Worm (Caenorhabditis elegans) whole organism, L4 larva: ENCODE results near the gene F07C4.11.

Source experiments
- aly-2 ChIP-seq: sonication (generic microtip); optimal IDR thresholded peaks from 2 replicates; lab custom pipeline; 2018; ENCODE audit warnings: missing biosample characterization, missing genetic modification characterization
- ceh-62 ChIP-seq: sonication (generic microtip); optimal IDR thresholded peaks from 2 replicates; lab custom pipeline; 2017; ENCODE audit warnings: missing biosample characterization, missing genetic modification characterization
- egl-27 ChIP-seq: sonication (generic microtip); optimal IDR thresholded peaks from 3 replicates; lab custom pipeline; 2017; ENCODE audit warnings: missing biosample characterization, missing genetic modification reagents, missing genetic modification characterization
- mdl-1 ChIP-seq, 2 experiments: fragments of 150-350 bp in 1 of 2; sonication (generic microtip) in 1 of 2; optimal IDR thresholded peaks; 2 replicates each; lab custom pipeline; 2014 to 2017; ENCODE audit warnings: missing biosample characterization in 2 of 2, missing genetic modification characterization in 2 of 2
- mxl-2 ChIP-seq: fragments of 200-800 bp; sonication (Bioruptor generic); conservative IDR thresholded peaks from 2 replicates; pipeline ENCODE4 v1.3.6; 2022; ENCODE audit warnings: missing genetic modification reagents, missing genetic modification characterization, missing compliant biosample characterization
- set-16 ChIP-seq: fragments of 200-800 bp; sonication (Bioruptor generic); IDR thresholded peaks from 2 replicates; pipeline ENCODE4 v1.3.6; 2022; ENCODE audit warnings: missing genetic modification reagents, missing genetic modification characterization, missing compliant biosample characterization
- snpc-4 ChIP-seq: fragments of 150-350 bp; optimal IDR thresholded peaks from 2 replicates; lab custom pipeline; 2014; ENCODE audit warnings: missing biosample characterization, missing genetic modification characterization
- zag-1 ChIP-seq: fragments of 150-350 bp; optimal IDR thresholded peaks from 2 replicates; lab custom pipeline; 2014; ENCODE audit warnings: missing biosample characterization, missing genetic modification characterization

ce11 chrV:7647147-7647546 is 3.8 kb upstream of the F07C4.11 start:
- TF ChIP-seq aly-2 (tag; lab: Kevin White, UChicago) (no peak), mdl-1 (tag; optimal IDR thresholded peaks at IDR 0.05; lab: Kevin White, UChicago) (no peak), set-16 (GFP tag; lab: Robert Waterston, UW) (no peak), zag-1 (tag; lab: Kevin White, UChicago) (no peak), mxl-2 (no peak), egl-27 (tag; lab: Kevin White, UChicago) (no peak), snpc-4 (no peak), ceh-62 (tag; lab: Kevin White, UChicago) (no peak)
